Worm (Caenorhabditis elegans): Measurements from ENCODE around the gene hrpk-2.

Gene hrpk-2

DNA sequence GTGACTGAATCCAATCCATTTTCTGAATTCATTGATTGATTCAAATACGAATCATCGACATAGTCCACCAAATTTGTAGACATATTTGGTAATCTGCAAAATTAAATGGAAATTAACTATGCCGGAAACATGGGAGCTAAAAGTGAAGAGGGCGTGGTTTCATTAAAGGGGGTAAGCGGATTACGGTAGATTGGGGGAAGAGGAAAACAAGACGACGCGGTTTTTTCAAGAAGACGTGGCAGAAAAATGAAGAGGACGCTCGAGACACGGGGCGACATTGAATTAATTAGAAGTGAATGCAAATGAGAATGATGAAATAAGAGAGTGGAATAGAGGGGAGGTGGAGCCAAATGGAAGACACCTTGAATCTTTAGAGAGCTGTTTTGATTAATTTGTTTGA lies 9.4 kb downstream of the hrpk-2 start, which contains the start of gene npr-17:
Gene npr-17 (minus strand): TSS at position 101 of the 400 bp plus-strand sequence.
- no peak for TF ChIP-seq dao-5 (tag; optimal IDR thresholded peaks at IDR 0.05)
- TF ChIP-seq W03F9.2 (tag; optimal IDR thresholded peaks at IDR 0.05), result no peak
- no peak for TF ChIP-seq him-1 (tag; optimal IDR thresholded peaks at IDR 0.05)

ce11 chrIII:7997447-7998046 lies 10.6 kb downstream of the hrpk-2 start:
- no peak for TF ChIP-seq W03F9.2 (tag; optimal IDR thresholded peaks at IDR 0.05)

- TF ChIP-seq W03F9.2 (tag; optimal IDR thresholded peaks at IDR 0.05) (no peak), him-1 (tag; optimal IDR thresholded peaks at IDR 0.05) (no peak), dao-5 (tag; optimal IDR thresholded peaks at IDR 0.05) (no peak)
These were observed 14.6 kb downstream of the hrpk-2 start for ce11 chrIII:8001557-8001956.

ce11 chrIII:8004091-8004490 lies 17.2 kb downstream of the hrpk-2 start, which contains the start of gene C06G4.6:
Gene C06G4.6, plus strand, starts transcription at chrIII:8004391.
- no peak for TF ChIP-seq dao-5 (tag; optimal IDR thresholded peaks at IDR 0.05)
- TF ChIP-seq W03F9.2 (tag; optimal IDR thresholded peaks at IDR 0.05), result no peak
- TF ChIP-seq him-1 (tag; optimal IDR thresholded peaks at IDR 0.05), result no peak

- TF ChIP-seq W03F9.2 (tag; optimal IDR thresholded peaks at IDR 0.05) (peak; percentile 27), him-1 (tag; optimal IDR thresholded peaks at IDR 0.05) (no peak)
These were observed 22.8 kb downstream of the hrpk-2 start, which contains the start of gene cit-1.1 for ce11 chrIII:8009769-8010168. Gene cit-1.1, minus strand, starts transcription at chrIII:8009821.

DNA sequence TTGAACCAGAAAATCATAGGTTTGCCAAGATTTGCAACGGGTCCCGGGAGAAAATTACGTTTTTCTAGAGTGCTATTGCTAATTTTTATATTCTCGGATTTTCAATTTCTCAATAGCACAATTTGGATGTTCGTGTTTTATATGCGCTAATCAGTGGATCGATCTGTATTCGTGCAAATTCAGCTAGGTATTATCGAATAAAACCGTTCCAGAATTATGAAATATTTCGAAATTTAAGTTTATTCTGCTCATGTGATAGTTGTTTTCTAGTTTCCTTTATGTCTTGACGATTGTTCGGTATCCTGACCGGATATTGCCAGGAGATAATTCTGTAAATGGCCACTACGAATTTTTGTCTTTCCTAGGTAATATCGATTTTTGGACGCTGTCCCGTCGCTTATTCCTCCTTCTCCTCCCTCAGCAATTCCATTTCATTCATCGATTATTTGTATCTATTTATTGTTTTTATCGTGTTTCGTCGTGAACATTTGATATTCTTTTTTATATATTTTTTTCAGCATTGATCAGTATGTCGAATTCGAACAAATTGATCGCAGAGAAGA lies 23.4 kb downstream of the hrpk-2 start, which contains the start of gene cit-1.2:
Gene cit-1.2 (plus strand): TSS at position 513 of the 563 bp plus-strand sequence.
- TF ChIP-seq W03F9.2 (tag; optimal IDR thresholded peaks at IDR 0.05) (no peak), dao-5 (tag; optimal IDR thresholded peaks at IDR 0.05) (no peak), him-1 (tag; optimal IDR thresholded peaks at IDR 0.05) (no peak)

DNA sequence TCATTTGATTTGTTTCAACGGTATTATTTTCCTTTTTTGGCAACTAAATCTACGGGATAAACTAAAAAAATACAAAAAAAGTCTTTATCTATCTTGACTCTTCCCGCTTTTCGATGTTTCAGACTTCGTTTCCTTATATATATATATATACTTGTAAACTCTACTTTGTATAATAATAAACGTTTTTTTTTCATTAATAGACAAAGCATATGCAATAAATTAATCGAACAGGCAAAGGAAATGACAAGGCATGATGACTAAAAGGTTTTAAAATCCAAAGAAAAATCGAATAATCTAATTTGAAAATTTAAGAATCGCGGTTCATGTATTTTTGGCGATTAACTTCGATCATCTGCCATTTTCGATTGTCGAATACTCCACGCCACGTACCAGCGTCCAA lies 26.7 kb downstream of the hrpk-2 start:
- TF ChIP-seq W03F9.2 (tag; optimal IDR thresholded peaks at IDR 0.05) (no peak), him-1 (tag; optimal IDR thresholded peaks at IDR 0.05) (no peak), dao-5 (tag; optimal IDR thresholded peaks at IDR 0.05) (no peak)

ce11 chrIII:8016438-8016837 lies 29.5 kb downstream of the hrpk-2 start, which contains the start of gene F44B9.5:
Gene F44B9.5, minus strand, starts transcription at chrIII:8016538.
- TF ChIP-seq W03F9.2 (tag; optimal IDR thresholded peaks at IDR 0.05) (no peak), him-1 (tag; optimal IDR thresholded peaks at IDR 0.05) (no peak), dao-5 (tag; optimal IDR thresholded peaks at IDR 0.05) (no peak)

DNA sequence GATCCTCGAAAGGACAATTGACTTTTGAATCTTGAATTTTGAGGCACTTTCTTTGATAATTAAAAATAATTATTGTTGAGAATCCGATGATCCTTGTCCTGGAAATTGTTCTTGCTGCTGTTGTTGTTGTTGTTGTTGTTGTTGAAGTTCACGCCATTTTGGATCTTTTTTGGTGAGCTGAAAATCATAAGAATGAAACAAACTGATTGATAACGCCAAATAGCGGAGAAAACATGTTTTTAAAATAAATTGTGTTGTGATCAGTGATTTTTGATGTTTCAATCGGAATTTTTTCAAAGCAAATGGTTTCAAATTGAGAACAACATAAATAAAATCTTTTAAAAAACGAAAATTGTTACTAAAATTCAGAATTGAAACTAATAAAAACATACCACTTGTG lies 30.1 kb downstream of the hrpk-2 start:
- no peak for TF ChIP-seq W03F9.2 (tag; optimal IDR thresholded peaks at IDR 0.05)
- no peak for TF ChIP-seq dao-5 (tag; optimal IDR thresholded peaks at IDR 0.05)
- no peak for TF ChIP-seq him-1 (tag; optimal IDR thresholded peaks at IDR 0.05)

- TF ChIP-seq W03F9.2 (tag; optimal IDR thresholded peaks at IDR 0.05) (peak; percentile 72), him-1 (tag; optimal IDR thresholded peaks at IDR 0.05) (no peak)
These were observed 34.0 kb downstream of the hrpk-2 start, which contains the start of gene lin-36 for ce11 chrIII:8020823-8021332. Gene lin-36, minus strand, starts transcription at chrIII:8020873.

DNA sequence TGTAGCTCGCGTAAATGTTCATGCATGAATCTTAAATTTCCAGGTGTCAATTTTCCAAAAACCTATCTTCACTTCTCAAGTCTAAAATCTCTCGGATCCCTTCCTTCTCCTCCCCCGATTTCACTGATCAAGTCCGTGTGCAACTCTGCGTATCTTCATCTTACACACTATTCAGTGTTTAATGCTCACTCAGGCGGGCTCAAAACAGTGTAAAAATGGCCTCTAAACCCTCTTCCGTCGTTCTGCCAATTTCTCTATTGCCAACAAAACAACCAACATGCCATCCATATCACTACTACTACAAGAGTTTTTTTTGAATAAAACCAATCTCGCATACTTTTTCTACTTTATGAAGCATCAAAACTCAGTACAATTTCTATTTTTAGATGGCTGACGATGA lies 35.2 kb downstream of the hrpk-2 start, which contains the start of gene F44B9.2:
Gene F44B9.2 (plus strand): TSS at position 387 of the 400 bp plus-strand sequence.
- TF ChIP-seq dao-5 (tag; optimal IDR thresholded peaks at IDR 0.05) (no peak), him-1 (tag; optimal IDR thresholded peaks at IDR 0.05) (no peak), W03F9.2 (tag; optimal IDR thresholded peaks at IDR 0.05) (no peak)

DNA sequence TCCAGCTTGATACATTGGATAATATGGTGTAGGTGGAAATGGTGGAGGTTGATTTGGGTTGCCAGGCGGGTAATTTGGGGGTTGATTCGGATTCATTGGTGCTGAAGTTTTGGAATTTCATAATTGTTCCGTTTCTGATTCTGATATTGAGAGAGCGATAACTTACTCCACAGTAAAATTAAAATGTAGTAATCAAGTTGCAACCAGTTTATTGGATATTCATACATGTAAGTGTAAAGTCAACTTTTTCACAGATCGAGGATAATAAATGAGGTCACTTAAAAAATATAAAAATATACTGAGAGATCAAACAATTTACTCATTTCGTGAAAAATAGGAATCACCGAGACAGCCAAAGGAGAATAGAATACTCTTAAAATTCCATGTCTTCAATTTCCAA lies 41.0 kb downstream of the hrpk-2 start, which contains the start of gene mdt-30:
Gene mdt-30 (minus strand): TSS at position 101 of the 400 bp plus-strand sequence.
- TF ChIP-seq W03F9.2 (tag; optimal IDR thresholded peaks at IDR 0.05) (no peak), him-1 (tag; optimal IDR thresholded peaks at IDR 0.05) (no peak), dao-5 (tag; optimal IDR thresholded peaks at IDR 0.05) (no peak)

- TF ChIP-seq W03F9.2 (tag; optimal IDR thresholded peaks at IDR 0.05) (peak; percentile 29), him-1 (tag; optimal IDR thresholded peaks at IDR 0.05) (no peak), dao-5 (tag; optimal IDR thresholded peaks at IDR 0.05) (no peak)
These were observed 42.6 kb downstream of the hrpk-2 start, which contains the start of gene F44B9.8 for ce11 chrIII:8029487-8029886. Gene F44B9.8, minus strand, starts transcription at chrIII:8029649.

ce11 chrIII:8030963-8031362 lies 44.0 kb downstream of the hrpk-2 start, which contains the start of gene F44B9.9:
Gene F44B9.9, minus strand, starts transcription at chrIII:8031063.
- TF ChIP-seq dao-5 (tag; optimal IDR thresholded peaks at IDR 0.05) (no peak), him-1 (tag; optimal IDR thresholded peaks at IDR 0.05) (no peak), W03F9.2 (tag; optimal IDR thresholded peaks at IDR 0.05) (no peak)

All from whole organism, L4/young adult.